Worm (Caenorhabditis elegans): ENCODE results near the gene F27E5.5.

ce11 chrII:10084482-10084881 is 47.2 kb downstream of the F27E5.5 start:
- TF ChIP-seq nhr-12 (tag; optimal IDR thresholded peaks at IDR 0.05): no peak
- no peak for TF ChIP-seq elt-1 (tag; optimal IDR thresholded peaks at IDR 0.05)
- TF ChIP-seq fkh-2 (tag; optimal IDR thresholded peaks at IDR 0.05): no peak
- no peak for TF ChIP-seq skn-1 (tag; optimal IDR thresholded peaks at IDR 0.05)
- TF ChIP-seq ama-1 (optimal IDR thresholded peaks at IDR 0.05): no peak
- TF ChIP-seq unc-39 (tag; optimal IDR thresholded peaks at IDR 0.05): no peak
- no peak for TF ChIP-seq elt-3 (tag; optimal IDR thresholded peaks at IDR 0.05)
- no peak for TF ChIP-seq ztf-11 (tag; optimal IDR thresholded peaks at IDR 0.05)

All from whole organism, L3 larva.